Worm (Caenorhabditis elegans) whole organism, mixed stage, embryonic: ENCODE measurements around the gene Y49F6A.11.
A peak's percentile ranks its signal among the peaks of the same experiment; 100 is the strongest.
"Not testable (repeated sequence)": the region's sequence is repeated elsewhere in the genome, so short reads cannot be mapped to it uniquely, and the experiment has no call there.

Experiments
- lin-13 ChIP-seq: fragments of 150-350 bp; optimal IDR thresholded peaks from 2 replicates; lab custom pipeline; 2014; ENCODE audit warnings: missing biosample characterization, missing genetic modification characterization
- mep-1 ChIP-seq: fragments of 150-350 bp; optimal IDR thresholded peaks from 2 replicates; lab custom pipeline; 2017; ENCODE audit warnings: missing biosample characterization, missing genetic modification reagents, missing genetic modification characterization, inconsistent platforms
- nhr-28 ChIP-seq: fragments of 150-350 bp; optimal IDR thresholded peaks from 2 replicates; lab custom pipeline; 2014; ENCODE audit warnings: missing biosample characterization, missing genetic modification characterization
- nhr-76 ChIP-seq: sonication (generic microtip); optimal IDR thresholded peaks from 2 replicates; lab custom pipeline; 2017; ENCODE audit warnings: missing biosample characterization, missing genetic modification characterization
- snpc-4 ChIP-seq: fragments of 150-350 bp; optimal IDR thresholded peaks from 2 replicates; lab custom pipeline; 2014; ENCODE audit warnings: missing biosample characterization, missing genetic modification characterization
- unc-39 ChIP-seq: fragments of 150-350 bp; optimal IDR thresholded peaks from 2 replicates; lab custom pipeline; 2014; ENCODE audit warnings: missing biosample characterization, missing genetic modification characterization
- ztf-11 ChIP-seq: fragments of 150-350 bp; optimal IDR thresholded peaks from 2 replicates; lab custom pipeline; 2014; ENCODE audit warnings: missing biosample characterization, missing genetic modification characterization

- TF ChIP-seq ztf-11, nhr-76, nhr-28, snpc-4, mep-1, unc-39 (tag; lab: Kevin White, UChicago): not testable (repeated sequence)
- TF ChIP-seq lin-13 (tag; lab: Kevin White, UChicago): peak; percentile 8
These were observed 31.0 kb downstream of the Y49F6A.11 start for ce11 chrII:3567576-3567975.
